Worm (Caenorhabditis elegans): ENCODE measurements around the gene ugt-9.

Gene ugt-9

ce11 chrV:4912313-4912712 is 16.5 kb downstream of the ugt-9 start, which contains the start of gene H23N18.5:
Gene H23N18.5, minus strand, starts transcription at chrV:4912381.
- no peak for TF ChIP-seq him-1 (tag; optimal IDR thresholded peaks at IDR 0.05)
- TF ChIP-seq W03F9.2 (tag; optimal IDR thresholded peaks at IDR 0.05), result no peak
- no peak for TF ChIP-seq dao-5 (tag; optimal IDR thresholded peaks at IDR 0.05)

- TF ChIP-seq him-1 (tag; optimal IDR thresholded peaks at IDR 0.05) (no peak), dao-5 (tag; optimal IDR thresholded peaks at IDR 0.05) (no peak), W03F9.2 (tag; optimal IDR thresholded peaks at IDR 0.05) (no peak)
These were observed 18.0 kb downstream of the ugt-9 start for ce11 chrV:4913853-4914252.

ce11 chrV:4914879-4915278 is 19.0 kb downstream of the ugt-9 start, which contains the start of gene H23N18.6:
Gene H23N18.6, minus strand, starts transcription at chrV:4915079.
- TF ChIP-seq dao-5 (tag; optimal IDR thresholded peaks at IDR 0.05) (no peak), him-1 (tag; optimal IDR thresholded peaks at IDR 0.05) (no peak), W03F9.2 (tag; optimal IDR thresholded peaks at IDR 0.05) (no peak)

- TF ChIP-seq W03F9.2 (tag; optimal IDR thresholded peaks at IDR 0.05) (no peak), him-1 (tag; optimal IDR thresholded peaks at IDR 0.05) (no peak), dao-5 (tag; optimal IDR thresholded peaks at IDR 0.05) (no peak)
These were observed 22.3 kb downstream of the ugt-9 start, which contains the start of gene C02E7.7 for ce11 chrV:4918091-4918624. Gene C02E7.7, minus strand, starts transcription at chrV:4918574.

- no peak for TF ChIP-seq W03F9.2 (tag; optimal IDR thresholded peaks at IDR 0.05)
- TF ChIP-seq dao-5 (tag; optimal IDR thresholded peaks at IDR 0.05), result no peak
- no peak for TF ChIP-seq him-1 (tag; optimal IDR thresholded peaks at IDR 0.05)
These were observed 22.9 kb downstream of the ugt-9 start, which contains the start of gene C02E7.6 for ce11 chrV:4918664-4919257. Gene C02E7.6, plus strand, starts transcription at chrV:4919207.

ce11 chrV:4920690-4921152 is 24.9 kb downstream of the ugt-9 start, which contains the start of the genes C02E7.8 and srh-23:
Gene C02E7.8, minus strand, starts transcription at chrV:4920790.
Gene srh-23, plus strand, starts transcription at chrV:4921102.
- TF ChIP-seq W03F9.2 (tag; optimal IDR thresholded peaks at IDR 0.05), result no peak
- TF ChIP-seq him-1 (tag; optimal IDR thresholded peaks at IDR 0.05), result no peak
- TF ChIP-seq dao-5 (tag; optimal IDR thresholded peaks at IDR 0.05), result no peak

- TF ChIP-seq W03F9.2 (tag; optimal IDR thresholded peaks at IDR 0.05) (no peak), him-1 (tag; optimal IDR thresholded peaks at IDR 0.05) (no peak)
These were observed 26.2 kb downstream of the ugt-9 start, which contains the start of gene srh-22 for ce11 chrV:4922024-4922423. Gene srh-22, plus strand, starts transcription at chrV:4922324.

- TF ChIP-seq dao-5 (tag; optimal IDR thresholded peaks at IDR 0.05), result no peak
- no peak for TF ChIP-seq him-1 (tag; optimal IDR thresholded peaks at IDR 0.05)
- TF ChIP-seq W03F9.2 (tag; optimal IDR thresholded peaks at IDR 0.05), result no peak
These were observed 28.8 kb downstream of the ugt-9 start, which contains the start of gene srh-20 for ce11 chrV:4924618-4925017. Gene srh-20, plus strand, starts transcription at chrV:4924918.

ce11 chrV:4926371-4926770 is 30.5 kb downstream of the ugt-9 start, which contains the start of gene srh-21:
Gene srh-21, plus strand, starts transcription at chrV:4926671.
- TF ChIP-seq W03F9.2 (tag; optimal IDR thresholded peaks at IDR 0.05) (no peak), him-1 (tag; optimal IDR thresholded peaks at IDR 0.05) (no peak), dao-5 (tag; optimal IDR thresholded peaks at IDR 0.05) (no peak)

- TF ChIP-seq him-1 (tag; optimal IDR thresholded peaks at IDR 0.05) (no peak), dao-5 (tag; optimal IDR thresholded peaks at IDR 0.05) (no peak), W03F9.2 (tag; optimal IDR thresholded peaks at IDR 0.05) (no peak)
These were observed 34.0 kb downstream of the ugt-9 start, which contains the start of gene str-205 for ce11 chrV:4929842-4930241. Gene str-205, minus strand, starts transcription at chrV:4929942.

ce11 chrV:4932814-4933213 is 37.0 kb downstream of the ugt-9 start, which contains the start of gene C02E7.10:
Gene C02E7.10, minus strand, starts transcription at chrV:4933045.
- TF ChIP-seq dao-5 (tag; optimal IDR thresholded peaks at IDR 0.05) (no peak), W03F9.2 (tag; optimal IDR thresholded peaks at IDR 0.05) (no peak), him-1 (tag; optimal IDR thresholded peaks at IDR 0.05) (no peak)

- no peak for TF ChIP-seq him-1 (tag; optimal IDR thresholded peaks at IDR 0.05)
- TF ChIP-seq dao-5 (tag; optimal IDR thresholded peaks at IDR 0.05), result no peak
- TF ChIP-seq W03F9.2 (tag; optimal IDR thresholded peaks at IDR 0.05), result no peak
These were observed 37.4 kb downstream of the ugt-9 start for ce11 chrV:4933268-4933667.

ce11 chrV:4934406-4934805 is 38.6 kb downstream of the ugt-9 start, which contains the start of gene catp-2:
Gene catp-2, plus strand, starts transcription at chrV:4934706.
- no peak for TF ChIP-seq dao-5 (tag; optimal IDR thresholded peaks at IDR 0.05)
- TF ChIP-seq W03F9.2 (tag; optimal IDR thresholded peaks at IDR 0.05), result no peak
- TF ChIP-seq him-1 (tag; optimal IDR thresholded peaks at IDR 0.05), result no peak

- no peak for TF ChIP-seq dao-5 (tag; optimal IDR thresholded peaks at IDR 0.05)
- TF ChIP-seq W03F9.2 (tag; optimal IDR thresholded peaks at IDR 0.05), result no peak
- no peak for TF ChIP-seq him-1 (tag; optimal IDR thresholded peaks at IDR 0.05)
These were observed 39.2 kb downstream of the ugt-9 start for ce11 chrV:4935096-4935495.

All from whole organism, L4/young adult.